Worm (Caenorhabditis elegans): Measurements from ENCODE around the gene C08F8.2.
A peak's percentile ranks its signal among the peaks of the same experiment; 100 is the strongest.

Gene C08F8.2

ce11 chrIV:11112641-11113040, 38.2 kb upstream of the C08F8.2 start, which contains the start of gene clc-9:
Gene clc-9, plus strand, starts transcription at chrIV:11112941.
- no peak for TF ChIP-seq ZK546.5 (tag; optimal IDR thresholded peaks at IDR 0.05)
- TF ChIP-seq nhr-21 (tag; optimal IDR thresholded peaks at IDR 0.05): no peak
- no peak for TF ChIP-seq lin-39 (tag; optimal IDR thresholded peaks at IDR 0.05)
- TF ChIP-seq unc-62 (GFP tag; optimal IDR thresholded peaks at IDR 0.05): no peak
- TF ChIP-seq mdl-1 (tag; optimal IDR thresholded peaks at IDR 0.05): no peak
- TF ChIP-seq sem-4 (tag; optimal IDR thresholded peaks at IDR 0.05): no peak
- no peak for TF ChIP-seq sma-3 (GFP tag; optimal IDR thresholded peaks at IDR 0.05)
- no peak for TF ChIP-seq Y55F3AM.14 (GFP tag; optimal IDR thresholded peaks at IDR 0.05)

ce11 chrIV:11118837-11119491, 31.8 kb upstream of the C08F8.2 start, which contains the start of the genes imp-2 and enpl-1:
Gene imp-2, minus strand, starts transcription at chrIV:11118887.
Gene enpl-1, plus strand, starts transcription at chrIV:11119298.
- TF ChIP-seq lin-11 (tag; optimal IDR thresholded peaks at IDR 0.05): peak; percentile 93
- TF ChIP-seq egl-27 (tag; optimal IDR thresholded peaks at IDR 0.05): peak; percentile 82
- peak; percentile 34 for TF ChIP-seq ZK546.5 (tag; optimal IDR thresholded peaks at IDR 0.05)
- peak; percentile 98 for TF ChIP-seq zag-1 (tag; optimal IDR thresholded peaks at IDR 0.05)
- peak; percentile 74 for TF ChIP-seq sem-4 (tag; optimal IDR thresholded peaks at IDR 0.05)
- peak; percentile 34 for TF ChIP-seq Y55F3AM.14 (GFP tag; optimal IDR thresholded peaks at IDR 0.05)
- no peak for TF ChIP-seq skn-1 (tag; optimal IDR thresholded peaks at IDR 0.05)
- peak; percentile 90 to 96 for TF ChIP-seq lsy-2 (tag; optimal IDR thresholded peaks at IDR 0.05)
- TF ChIP-seq unc-39 (tag; optimal IDR thresholded peaks at IDR 0.05): no peak
- peak; percentile 78 for TF ChIP-seq nhr-25 (tag; optimal IDR thresholded peaks at IDR 0.05)
- no peak for TF ChIP-seq nhr-12 (tag; optimal IDR thresholded peaks at IDR 0.05)
- TF ChIP-seq ztf-1 (GFP tag; conservative IDR thresholded peaks at IDR 0.05): no peak
- no peak for TF ChIP-seq elt-3 (tag; optimal IDR thresholded peaks at IDR 0.05)
- TF ChIP-seq snpc-4 (tag; optimal IDR thresholded peaks at IDR 0.05): peak; percentile 34
- TF ChIP-seq lin-39 (tag; optimal IDR thresholded peaks at IDR 0.05): no peak
- TF ChIP-seq ztf-11 (tag; optimal IDR thresholded peaks at IDR 0.05): no peak
- TF ChIP-seq ztf-4 (tag; optimal IDR thresholded peaks at IDR 0.05): peak; percentile 69
- TF ChIP-seq unc-55 (GFP tag; optimal IDR thresholded peaks at IDR 0.05): peak; percentile 92
- peak; percentile 89 for TF ChIP-seq sma-3 (GFP tag; optimal IDR thresholded peaks at IDR 0.05)
- TF ChIP-seq peb-1 (tag; optimal IDR thresholded peaks at IDR 0.05): no peak
- TF ChIP-seq mdl-1 (tag; optimal IDR thresholded peaks at IDR 0.05): peak; percentile 70 to 97
- TF ChIP-seq R02D3.7 (tag; optimal IDR thresholded peaks at IDR 0.05): no peak
- peak; percentile 91 for TF ChIP-seq F13H6.1 (tag; optimal IDR thresholded peaks at IDR 0.05)
- peak; percentile 89 for TF ChIP-seq C34F6.9 (tag; optimal IDR thresholded peaks at IDR 0.05)
- TF ChIP-seq lin-13 (GFP tag; optimal IDR thresholded peaks at IDR 0.05): peak; percentile 88
- peak; percentile 83 for TF ChIP-seq nhr-21 (tag; optimal IDR thresholded peaks at IDR 0.05)
- peak; percentile 25 for TF ChIP-seq nhr-23 (tag; optimal IDR thresholded peaks at IDR 0.05)
- TF ChIP-seq nhr-6 (tag; optimal IDR thresholded peaks at IDR 0.05): peak; percentile 71
- TF ChIP-seq ceh-82 (tag; optimal IDR thresholded peaks at IDR 0.05): no peak
- peak; percentile 94 for TF ChIP-seq nhr-129 (tag; optimal IDR thresholded peaks at IDR 0.05)
- no peak for TF ChIP-seq dmd-4 (tag; optimal IDR thresholded peaks at IDR 0.05)
- no peak for TF ChIP-seq ama-1 (optimal IDR thresholded peaks at IDR 0.05)
- TF ChIP-seq nhr-237 (tag; optimal IDR thresholded peaks at IDR 0.05): peak; percentile 21
- no peak for TF ChIP-seq mbf-1 (tag; optimal IDR thresholded peaks at IDR 0.05)
- no peak for TF ChIP-seq elt-1 (tag; optimal IDR thresholded peaks at IDR 0.05)
- peak; percentile 10 for TF ChIP-seq blmp-1 (tag; optimal IDR thresholded peaks at IDR 0.05; ENCODE audit: insufficient read depth)
- no peak for TF ChIP-seq alr-1 (tag; optimal IDR thresholded peaks at IDR 0.05)
- peak; percentile 43 for TF ChIP-seq nhr-10 (tag; optimal IDR thresholded peaks at IDR 0.05)
- TF ChIP-seq nhr-11 (tag; optimal IDR thresholded peaks at IDR 0.05): no peak
- no peak for TF ChIP-seq aly-2 (tag; optimal IDR thresholded peaks at IDR 0.05)
- TF ChIP-seq mab-5 (tag; optimal IDR thresholded peaks at IDR 0.05): peak; percentile 89
- peak; percentile 81 for TF ChIP-seq sma-9 (GFP tag; optimal IDR thresholded peaks at IDR 0.05)
- TF ChIP-seq sma-9 (tag; optimal IDR thresholded peaks at IDR 0.05): no peak
- TF ChIP-seq unc-62 (GFP tag; optimal IDR thresholded peaks at IDR 0.05): no peak
- TF ChIP-seq ceh-16 (tag; optimal IDR thresholded peaks at IDR 0.05): peak; percentile 31
- TF ChIP-seq gmeb-1 (tag; optimal IDR thresholded peaks at IDR 0.05): peak; percentile 85
- TF ChIP-seq fos-1 (tag; optimal IDR thresholded peaks at IDR 0.05): peak; percentile 86
- peak; percentile 62 for TF ChIP-seq nhr-77 (tag; optimal IDR thresholded peaks at IDR 0.05)
- peak; percentile 98 for TF ChIP-seq crh-2 (tag; optimal IDR thresholded peaks at IDR 0.05)
